Fruit fly (Drosophila melanogaster): ENCODE results near the gene CG7131.

The CG7131 gene

dm6 chr3R:18298298-18298899, 9.8 kb upstream of the CG7131 start (continued):
- TF ChIP-seq ssp (GFP tag; IDR thresholded peaks at IDR 0.05) = no peak
- TF ChIP-seq CG17568 (GFP tag; optimal IDR thresholded peaks at IDR 0.05) = no peak
- peak; percentile 51 for TF ChIP-seq CHES-1-like (GFP tag; optimal IDR thresholded peaks at IDR 0.05)
- TF ChIP-seq CG14050 (GFP tag; IDR thresholded peaks at IDR 0.05) = no peak
- no peak for TF ChIP-seq cas (GFP tag; IDR thresholded peaks at IDR 0.05)
- TF ChIP-seq CG18599 (GFP tag; optimal IDR thresholded peaks at IDR 0.05) = peak; percentile 54
- TF ChIP-seq CG5180 (GFP tag; optimal IDR thresholded peaks at IDR 0.05) = no peak
- peak; percentile 49 for TF ChIP-seq CG17912 (GFP tag; optimal IDR thresholded peaks at IDR 0.05)
- peak; percentile 6 for TF ChIP-seq CoRest (tag; optimal IDR thresholded peaks at IDR 0.05)
- TF ChIP-seq stwl (tag; optimal IDR thresholded peaks at IDR 0.05) = no peak
- 0 out of 3 replicates have a peak, but pooled peaks have one; percentile 6 for TF ChIP-seq H15 (GFP tag; IDR thresholded peaks at IDR 0.05)
- peak; percentile 94 for TF ChIP-seq cg (GFP tag; optimal IDR thresholded peaks at IDR 0.05)
- no peak for TF ChIP-seq Mrtf (GFP tag; IDR thresholded peaks at IDR 0.05)
- peak; percentile 96 for TF ChIP-seq crol (GFP tag; IDR thresholded peaks at IDR 0.05)
- TF ChIP-seq CG8388 (GFP tag; optimal IDR thresholded peaks at IDR 0.05) = no peak
- TF ChIP-seq CG18262 (tag; optimal IDR thresholded peaks at IDR 0.05) = no peak
- no peak for TF ChIP-seq tup (GFP tag; optimal IDR thresholded peaks at IDR 0.05)
- peak; percentile 18 for TF ChIP-seq pnt (GFP tag; optimal IDR thresholded peaks at IDR 0.05)
- TF ChIP-seq aop (GFP tag; IDR thresholded peaks at IDR 0.05) = no peak
- peak; percentile 3 for TF ChIP-seq CG17359 (tag; optimal IDR thresholded peaks at IDR 0.05)
- TF ChIP-seq Rfx (GFP tag; IDR thresholded peaks at IDR 0.05) = peak; percentile 56
- TF ChIP-seq CG13123 (GFP tag; optimal IDR thresholded peaks at IDR 0.05) = no peak
- TF ChIP-seq CG9215 (GFP tag; IDR thresholded peaks at IDR 0.05) = no peak
- peak; percentile 26 for TF ChIP-seq nom (GFP tag; optimal IDR thresholded peaks at IDR 0.05)
- no peak for TF ChIP-seq psq (GFP tag; optimal IDR thresholded peaks at IDR 0.05)
- TF ChIP-seq CG7786 (GFP tag; optimal IDR thresholded peaks at IDR 0.05) = no peak
- no peak for TF ChIP-seq Kr (GFP tag; optimal IDR thresholded peaks at IDR 0.05)
- peak; percentile 3 for TF ChIP-seq unpg (GFP tag; optimal IDR thresholded peaks at IDR 0.05)
- peak; percentile 98 for TF ChIP-seq CG11696 (GFP tag; IDR thresholded peaks at IDR 0.05)
- peak; percentile 60 for TF ChIP-seq caup (GFP tag; optimal IDR thresholded peaks at IDR 0.05; ENCODE audit: severe bottlenecking)
- no peak for TF ChIP-seq scrt (GFP tag; optimal IDR thresholded peaks at IDR 0.05)
- peak; percentile 39; the same call in 1 of the 2 replicates for TF ChIP-seq ttk (GFP tag; IDR thresholded peaks at IDR 0.05)
- TF ChIP-seq Meics (GFP tag; optimal IDR thresholded peaks at IDR 0.05) = peak; percentile 31
- peak; percentile 6 for TF ChIP-seq CG9727 (GFP tag; optimal IDR thresholded peaks at IDR 0.05)
- peak; percentile 2 for TF ChIP-seq CG2678 (tag; optimal IDR thresholded peaks at IDR 0.05)
- no peak for TF ChIP-seq twi (tag; optimal IDR thresholded peaks at IDR 0.05)
- TF ChIP-seq pum (GFP tag; optimal IDR thresholded peaks at IDR 0.05) = no peak
- peak; percentile 41 for TF ChIP-seq HmgZ (tag; optimal IDR thresholded peaks at IDR 0.05)
- no peak for TF ChIP-seq Pdp1 (GFP tag; optimal IDR thresholded peaks at IDR 0.05)
- peak; percentile 38 for TF ChIP-seq bcd (GFP tag; optimal IDR thresholded peaks at IDR 0.05)
- TF ChIP-seq lilli (GFP tag; optimal IDR thresholded peaks at IDR 0.05) = peak; percentile 25
- TF ChIP-seq Bteb2 (GFP tag; optimal IDR thresholded peaks at IDR 0.05) = peak; percentile 17
- TF ChIP-seq jumu (GFP tag; optimal IDR thresholded peaks at IDR 0.05) = no peak
- TF ChIP-seq CG34376 (GFP tag; optimal IDR thresholded peaks at IDR 0.05) = peak; percentile 50
- peak; percentile 38 for TF ChIP-seq slbo (GFP tag; IDR thresholded peaks at IDR 0.05)
- TF ChIP-seq Hmr (GFP tag; optimal IDR thresholded peaks at IDR 0.05) = peak; percentile 37
- peak; percentile 35 for TF ChIP-seq Side (GFP tag; optimal IDR thresholded peaks at IDR 0.05)
- 0 out of 4 replicates have a peak, but pooled peaks have one; percentile 5 for TF ChIP-seq Dll (GFP tag; IDR thresholded peaks at IDR 0.05; ENCODE audit: partially characterized antibody)
- TF ChIP-seq her (GFP tag; optimal IDR thresholded peaks at IDR 0.05) = peak; percentile 38
- peak; percentile 84 for TF ChIP-seq rib (GFP tag; IDR thresholded peaks at IDR 0.05)

Data from whole organism, embryonic.